Worm (Caenorhabditis elegans) whole organism, young adult: ENCODE measurements around the gene polh-1.

Source experiments
- Y53F4B.3 ChIP-seq: fragments of 200-800 bp; sonication (Bioruptor generic); IDR thresholded peaks from 2 replicates; pipeline ENCODE4 v1.3.6; 2022; ENCODE audit warnings: missing genetic modification reagents, missing genetic modification characterization, missing compliant biosample characterization
- Y53G8AR.9 ChIP-seq: fragments of 200-800 bp; sonication (Bioruptor generic); conservative IDR thresholded peaks from 2 replicates; pipeline ENCODE4 v1.3.6; 2022; ENCODE audit warnings: missing genetic modification reagents, missing genetic modification characterization, missing compliant biosample characterization
- ceh-100 ChIP-seq: fragments of 200-800 bp; sonication (Bioruptor generic); IDR thresholded peaks from 2 replicates; pipeline ENCODE4 v1.3.6; 2022; ENCODE audit warnings: missing genetic modification reagents, missing genetic modification characterization, missing compliant biosample characterization
- madf-3 ChIP-seq: fragments of 200-800 bp; sonication (Bioruptor generic); IDR thresholded peaks from 2 replicates; pipeline ENCODE4 v1.3.6; 2022; ENCODE audit warnings: missing genetic modification reagents, missing genetic modification characterization, missing compliant biosample characterization
- snpc-4 ChIP-seq, 5 experiments: fragments of 150-350 bp in 1 of 5; sonication (generic microtip) in 4 of 5; optimal IDR thresholded peaks; 2 replicates each; lab custom pipeline; 2014 to 2018; ENCODE audit warnings: missing genetic modification characterization in 5 of 5, missing biosample characterization in 3 of 5, antibody characterized with exemption in 2 of 5, mild to moderate bottlenecking in 2 of 5, missing compliant biosample characterization in 2 of 5, missing genotype in 2 of 5, moderate library complexity in 2 of 5, missing genetic modification reagents in 1 of 5
- tbx-9 ChIP-seq: sonication (generic microtip); optimal IDR thresholded peaks from 2 replicates; lab custom pipeline; 2016; ENCODE audit warnings: borderline replicate concordance, missing genetic modification characterization, inconsistent platforms, missing compliant biosample characterization

ce11 chrIII:1905589-1905988 is 44.5 kb downstream of the polh-1 start, which contains the start of the genes B0524.6 and pqn-41:
- TF ChIP-seq snpc-4 (GFP tag; optimal IDR thresholded peaks at IDR 0.05; lab: Kevin White, UChicago) (no peak), snpc-4 (tag; optimal IDR thresholded peaks at IDR 0.05; lab: Kevin White, UChicago) (no peak), Y53G8AR.9 (GFP tag; lab: Robert Waterston, UW) (no peak), Y53F4B.3 (no peak), madf-3 (GFP tag; lab: Robert Waterston, UW) (no peak), ceh-100 (no peak), tbx-9 (tag; lab: Kevin White, UChicago) (no peak)
